Worm (Caenorhabditis elegans) whole organism, L3 larva: ENCODE data around the gene Y73B6BL.289.
"Not testable (repeated sequence)": the region's sequence is repeated elsewhere in the genome, so short reads cannot be mapped to it uniquely, and the experiment has no call there.

Experiments
- aly-2 ChIP-seq: fragments of 150-350 bp; optimal IDR thresholded peaks from 2 replicates; lab custom pipeline; 2014; ENCODE audit warnings: missing biosample characterization, missing genetic modification characterization
- ama-1 ChIP-seq: fragments of 150-350 bp; optimal IDR thresholded peaks from 2 replicates; lab custom pipeline; 2018
- ceh-16 ChIP-seq: sonication (generic microtip); optimal IDR thresholded peaks from 2 replicates; lab custom pipeline; 2017; ENCODE audit warnings: missing biosample characterization, missing genetic modification characterization
- ceh-28 ChIP-seq: fragments of 150-350 bp; optimal IDR thresholded peaks from 2 replicates; lab custom pipeline; 2014; ENCODE audit warnings: missing biosample characterization, missing genetic modification reagents, missing genetic modification characterization
- ceh-82 ChIP-seq: fragments of 150-350 bp; optimal IDR thresholded peaks from 2 replicates; lab custom pipeline; 2014; ENCODE audit warnings: missing biosample characterization, missing genetic modification characterization
- ceh-9 ChIP-seq: sonication (generic microtip); optimal IDR thresholded peaks from 2 replicates; lab custom pipeline; 2018; ENCODE audit warnings: missing biosample characterization, missing genetic modification characterization
- egl-27 ChIP-seq: sonication (generic microtip); optimal IDR thresholded peaks from 4 replicates; lab custom pipeline; 2017; ENCODE audit warnings: missing biosample characterization, missing genetic modification reagents, missing genetic modification characterization
- egl-5 ChIP-seq: fragments of 150-350 bp; optimal IDR thresholded peaks from 2 replicates; lab custom pipeline; 2017; ENCODE audit warnings: missing biosample characterization, missing genetic modification reagents, missing genetic modification characterization, inconsistent platforms
- elt-1 ChIP-seq: fragments of 150-350 bp; optimal IDR thresholded peaks from 2 replicates; lab custom pipeline; 2014; ENCODE audit warnings: missing biosample characterization, missing genetic modification characterization
- elt-2 ChIP-seq: sonication (generic microtip); optimal IDR thresholded peaks from 2 replicates; lab custom pipeline; 2016; ENCODE audit warnings: missing genetic modification reagents, mild to moderate bottlenecking, missing genetic modification characterization, missing compliant biosample characterization
- elt-3 ChIP-seq, 3 experiments: fragments of 150-350 bp in 1 of 3; sonication (generic microtip) in 2 of 3; optimal IDR thresholded peaks; 2 replicates in 2 of 3; 4 replicates in 1 of 3; lab custom pipeline; 2014 to 2017; ENCODE audit warnings: missing biosample characterization in 3 of 3, missing genetic modification characterization in 3 of 3
- fkh-10 ChIP-seq: sonication (generic microtip); optimal IDR thresholded peaks from 2 replicates; lab custom pipeline; 2017; ENCODE audit warnings: missing biosample characterization, missing genetic modification reagents, missing genetic modification characterization
- fkh-2 ChIP-seq: fragments of 150-350 bp; optimal IDR thresholded peaks from 2 replicates; lab custom pipeline; 2014; ENCODE audit warnings: missing biosample characterization, missing genetic modification reagents, missing genetic modification characterization
- fos-1 ChIP-seq: fragments of 150-350 bp; optimal IDR thresholded peaks from 2 replicates; lab custom pipeline; 2014; ENCODE audit warnings: missing biosample characterization, missing genetic modification characterization
- hmg-11 ChIP-seq: sonication (generic microtip); optimal IDR thresholded peaks from 2 replicates; lab custom pipeline; 2016; ENCODE audit warnings: missing genetic modification characterization, missing compliant biosample characterization
- jun-1 ChIP-seq: fragments of 150-350 bp; optimal IDR thresholded peaks from 2 replicates; lab custom pipeline; 2014; ENCODE audit warnings: missing biosample characterization, missing genetic modification reagents, missing genetic modification characterization
- lin-15B ChIP-seq: fragments of 150-350 bp; optimal IDR thresholded peaks from 2 replicates; lab custom pipeline; 2014; ENCODE audit warnings: missing biosample characterization, missing genetic modification characterization
- lin-39 ChIP-seq: fragments of 150-350 bp; optimal IDR thresholded peaks from 2 replicates; lab custom pipeline; 2018; ENCODE audit warnings: missing biosample characterization, missing genetic modification reagents, missing genetic modification characterization
- lsy-12 ChIP-seq: sonication (generic microtip); optimal IDR thresholded peaks from 2 replicates; lab custom pipeline; 2016; ENCODE audit warnings: mild to moderate bottlenecking, missing genetic modification characterization, missing compliant biosample characterization
- mdl-1 ChIP-seq: fragments of 150-350 bp; optimal IDR thresholded peaks from 2 replicates; lab custom pipeline; 2014; ENCODE audit warnings: missing biosample characterization, missing genetic modification characterization
- mml-1 ChIP-seq: fragments of 150-350 bp; sonication (generic microtip); optimal IDR thresholded peaks from 3 replicates; lab custom pipeline; 2014; ENCODE audit warnings: missing biosample characterization, missing genetic modification characterization
- nhr-11 ChIP-seq: fragments of 150-350 bp; optimal IDR thresholded peaks from 2 replicates; lab custom pipeline; 2014; ENCODE audit warnings: missing biosample characterization, missing genetic modification characterization
- nhr-12 ChIP-seq: fragments of 150-350 bp; optimal IDR thresholded peaks from 2 replicates; lab custom pipeline; 2014; ENCODE audit warnings: missing biosample characterization, missing genetic modification characterization
- nhr-23 ChIP-seq: fragments of 150-350 bp; optimal IDR thresholded peaks from 2 replicates; lab custom pipeline; 2014; ENCODE audit warnings: missing biosample characterization, missing genetic modification reagents, missing genetic modification characterization
- nhr-67 ChIP-seq: fragments of 150-350 bp; optimal IDR thresholded peaks from 2 replicates; lab custom pipeline; 2014; ENCODE audit warnings: missing biosample characterization, missing genetic modification characterization
- nhr-77 ChIP-seq: fragments of 150-350 bp; optimal IDR thresholded peaks from 2 replicates; lab custom pipeline; 2014; ENCODE audit warnings: missing biosample characterization, missing genetic modification characterization
- pha-4 ChIP-seq: fragments of 150-350 bp; optimal IDR thresholded peaks from 2 replicates; lab custom pipeline; 2014; ENCODE audit warnings: missing biosample characterization, missing genetic modification reagents, missing genetic modification characterization
- pqm-1 ChIP-seq: fragments of 150-350 bp; optimal IDR thresholded peaks from 2 replicates; lab custom pipeline; 2017; ENCODE audit warnings: missing biosample characterization, missing genetic modification characterization, inconsistent platforms
- sea-2 ChIP-seq: fragments of 150-350 bp; sonication (generic microtip); optimal IDR thresholded peaks from 4 replicates; lab custom pipeline; 2014; ENCODE audit warnings: missing biosample characterization, missing genetic modification reagents, missing genetic modification characterization
- skn-1 ChIP-seq: fragments of 150-350 bp; optimal IDR thresholded peaks from 2 replicates; lab custom pipeline; 2014; ENCODE audit warnings: missing biosample characterization, missing genetic modification characterization
- snpc-4 ChIP-seq: fragments of 150-350 bp; optimal IDR thresholded peaks from 2 replicates; lab custom pipeline; 2014; ENCODE audit warnings: missing biosample characterization, missing genetic modification characterization
- tbx-2 ChIP-seq: sonication (generic microtip); optimal IDR thresholded peaks from 2 replicates; lab custom pipeline; 2016; ENCODE audit warnings: mild to moderate bottlenecking, missing genetic modification characterization, missing compliant biosample characterization
- unc-39 ChIP-seq: sonication (generic microtip); optimal IDR thresholded peaks from 4 replicates; lab custom pipeline; 2017; ENCODE audit warnings: missing biosample characterization, missing genetic modification characterization
- unc-62 ChIP-seq: fragments of 150-350 bp; sonication (generic microtip); optimal IDR thresholded peaks from 4 replicates; lab custom pipeline; 2014; ENCODE audit warnings: missing biosample characterization, missing genetic modification reagents, missing genetic modification characterization
- zag-1 ChIP-seq: fragments of 150-350 bp; optimal IDR thresholded peaks from 2 replicates; lab custom pipeline; 2014; ENCODE audit warnings: missing biosample characterization, missing genetic modification characterization

Y73B6BL.289 gene

DNA sequence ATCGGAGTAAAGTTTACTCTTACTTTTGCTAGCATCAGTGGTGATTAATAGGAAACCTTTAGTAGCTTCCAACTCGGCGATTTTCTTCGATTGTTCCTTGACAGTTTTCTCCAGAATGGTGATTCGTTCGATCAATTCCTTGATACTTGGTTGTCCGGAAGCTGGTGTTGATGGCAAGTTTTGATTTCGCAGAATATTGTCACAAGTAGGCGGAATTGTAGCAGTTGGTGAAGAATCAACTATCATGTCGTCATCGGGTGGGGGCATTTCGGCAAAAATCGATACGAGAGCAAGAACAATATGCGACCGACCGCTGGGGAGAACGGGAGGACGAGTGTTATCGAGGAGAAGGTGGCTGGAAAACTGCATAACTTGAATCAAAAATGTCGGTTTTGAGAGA is at the start of gene Y73B6BL.289:
Y73B6BL.289 (plus strand) TSS at position 301 of the 400 bp plus-strand sequence.
- not testable (repeated sequence) for TF ChIP-seq ceh-16, skn-1, lsy-12 (tag; lab: Kevin White, UChicago)

DNA sequence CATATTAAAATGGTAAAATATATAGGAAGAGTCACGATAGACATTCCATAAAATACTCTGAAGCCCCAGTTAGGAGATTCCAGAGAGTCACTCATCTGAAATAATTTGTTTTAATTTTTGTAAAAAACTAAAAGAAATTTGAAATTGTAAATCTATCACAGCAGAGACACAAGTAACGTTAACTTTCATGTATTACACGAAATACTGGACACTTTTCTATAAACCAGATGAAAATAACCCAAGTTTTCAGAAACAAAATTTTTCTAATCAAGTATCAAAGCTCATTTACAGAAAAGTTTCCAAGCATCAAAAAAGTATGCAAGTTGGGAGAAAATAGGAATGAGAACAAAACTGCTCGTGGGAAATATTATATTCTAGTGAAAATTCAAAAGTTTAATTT is 49.1 kb upstream of the Y73B6BL.289 start, which contains the start of gene srv-27:
srv-27 (minus strand) TSS at position 101 of the 400 bp plus-strand sequence.
- TF ChIP-seq elt-3 (tag; optimal IDR thresholded peaks at IDR 0.05; lab: Kevin White, UChicago) (no peak), mdl-1 (no peak), nhr-67 (no peak), unc-62 (GFP tag; lab: Kevin White, UChicago) (no peak), lin-39 (tag; lab: Kevin White, UChicago) (no peak), sea-2 (GFP tag; lab: Kevin White, UChicago) (no peak), ceh-9 (tag; lab: Kevin White, UChicago) (no peak)

DNA sequence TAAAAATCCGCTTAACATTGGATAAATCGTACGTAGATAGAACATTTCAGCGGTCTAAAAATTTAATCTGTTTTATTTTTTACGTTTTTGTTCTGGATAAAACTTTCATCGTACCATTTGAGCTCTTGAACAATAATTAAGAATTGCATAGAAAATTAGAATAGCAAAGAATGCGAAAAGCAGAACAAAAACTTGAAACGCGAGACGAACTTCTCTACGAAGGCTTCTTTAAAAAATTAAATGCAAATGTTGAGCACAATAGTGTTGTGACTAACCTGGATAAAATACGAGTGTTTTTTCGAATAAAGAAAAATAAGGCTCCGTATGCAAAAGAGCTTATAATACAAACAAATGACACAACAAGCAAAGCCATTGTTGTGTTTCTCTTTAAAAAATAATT is 47.8 kb upstream of the Y73B6BL.289 start:
- TF ChIP-seq mdl-1 (no peak), tbx-2 (tag; lab: Kevin White, UChicago) (no peak), jun-1 (tag; lab: Kevin White, UChicago) (no peak), ceh-28 (tag; lab: Kevin White, UChicago) (no peak), zag-1 (tag; lab: Kevin White, UChicago) (no peak), egl-27 (tag; lab: Kevin White, UChicago) (no peak), pqm-1 (tag; lab: Kevin White, UChicago) (no peak), fos-1 (tag; lab: Kevin White, UChicago) (no peak), hmg-11 (no peak), ama-1 (lab: Kevin White, UChicago) (no peak), unc-62 (GFP tag; lab: Kevin White, UChicago) (no peak), elt-3 (tag; optimal IDR thresholded peaks at IDR 0.05; lab: Kevin White, UChicago) (no peak), mml-1 (no peak), aly-2 (tag; lab: Kevin White, UChicago) (no peak), fkh-2 (tag; lab: Kevin White, UChicago) (no peak), fkh-10 (no peak), lin-39 (tag; lab: Kevin White, UChicago) (no peak), lsy-12 (tag; lab: Kevin White, UChicago) (no peak)

DNA sequence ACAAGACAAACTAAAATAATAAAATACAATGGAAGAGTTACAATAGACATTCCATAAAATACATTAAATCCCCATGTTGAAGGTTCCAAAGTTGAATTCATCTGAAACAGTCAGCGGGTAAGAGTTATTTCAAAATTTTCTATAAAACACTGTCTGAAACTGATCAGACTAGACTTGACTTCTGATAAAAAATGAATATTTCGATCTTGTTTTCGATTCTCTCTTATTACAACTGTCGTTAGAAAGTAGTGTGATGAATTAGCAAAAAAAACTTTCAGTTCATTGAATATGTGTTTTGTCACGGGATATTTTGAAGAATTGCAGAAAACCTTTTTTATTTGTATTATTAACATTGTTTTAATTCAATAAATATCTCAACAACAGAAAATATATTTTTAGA is 45.5 kb upstream of the Y73B6BL.289 start, which contains the start of gene srv-26:
srv-26 (minus strand) TSS at position 101 of the 400 bp plus-strand sequence.
- TF ChIP-seq ceh-16 (tag; lab: Kevin White, UChicago): no peak
- TF ChIP-seq hmg-11: no peak
- no peak for TF ChIP-seq pha-4 (tag; lab: Kevin White, UChicago)
- TF ChIP-seq fkh-2 (tag; lab: Kevin White, UChicago): no peak
- TF ChIP-seq elt-2: no peak
- TF ChIP-seq sea-2 (GFP tag; lab: Kevin White, UChicago): no peak
- TF ChIP-seq egl-27 (tag; lab: Kevin White, UChicago): no peak
- TF ChIP-seq unc-62 (GFP tag; lab: Kevin White, UChicago): no peak
- no peak for TF ChIP-seq skn-1 (tag; lab: Kevin White, UChicago)
- TF ChIP-seq ceh-82 (tag; lab: Kevin White, UChicago): no peak
- no peak for TF ChIP-seq egl-5
- TF ChIP-seq ama-1 (lab: Kevin White, UChicago): no peak
- no peak for TF ChIP-seq ceh-9 (tag; lab: Kevin White, UChicago)
- no peak for TF ChIP-seq lsy-12 (tag; lab: Kevin White, UChicago)
- no peak for TF ChIP-seq mdl-1
- no peak for TF ChIP-seq elt-1 (tag; lab: Kevin White, UChicago)
- no peak for TF ChIP-seq unc-39 (tag; lab: Kevin White, UChicago)

DNA sequence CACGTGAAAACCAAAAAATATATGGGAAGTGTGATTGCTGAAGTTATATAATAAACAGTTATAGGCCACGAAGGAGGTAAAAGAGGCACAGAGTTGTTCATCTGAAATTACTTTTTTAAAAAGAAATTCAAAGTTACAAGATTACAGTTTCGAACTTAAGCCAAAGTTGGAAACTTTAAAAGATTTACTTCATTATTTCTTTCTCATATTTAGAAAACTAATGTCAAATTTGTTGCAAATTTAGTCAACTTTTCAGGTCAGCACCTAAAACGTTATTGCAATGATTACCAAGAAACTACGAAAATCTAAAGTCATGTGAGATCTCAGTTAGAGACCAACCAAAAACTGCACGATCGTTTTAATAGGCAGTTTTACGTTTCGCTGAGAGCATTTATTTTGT is 43.7 kb upstream of the Y73B6BL.289 start, which contains the start of gene srv-25:
srv-25 (minus strand) TSS at position 101 of the 400 bp plus-strand sequence.
- no peak for TF ChIP-seq fkh-10
- no peak for TF ChIP-seq lin-15B (tag; lab: Kevin White, UChicago)
- no peak for TF ChIP-seq tbx-2 (tag; lab: Kevin White, UChicago)
- no peak for TF ChIP-seq nhr-23 (tag; lab: Kevin White, UChicago)
- no peak for TF ChIP-seq egl-27 (tag; lab: Kevin White, UChicago)
- TF ChIP-seq nhr-11 (tag; lab: Kevin White, UChicago): no peak
- TF ChIP-seq lin-39 (tag; lab: Kevin White, UChicago): no peak
- TF ChIP-seq elt-2: no peak
- TF ChIP-seq elt-3 (tag; optimal IDR thresholded peaks at IDR 0.05; lab: Kevin White, UChicago): no peak
- no peak for TF ChIP-seq jun-1 (tag; lab: Kevin White, UChicago)
- no peak for TF ChIP-seq nhr-77 (tag; lab: Kevin White, UChicago)
- TF ChIP-seq snpc-4 (tag; lab: Kevin White, UChicago): no peak
- TF ChIP-seq nhr-12 (tag; lab: Kevin White, UChicago): no peak
- TF ChIP-seq, all 47 proteins: peak for 0
